Worm (Caenorhabditis elegans) whole organism, L4/young adult: ENCODE measurements around the gene F47G3.3.

Experiments used
- dao-5 ChIP-seq: sonication (generic microtip); optimal IDR thresholded peaks from 2 replicates; lab custom pipeline; 2016; ENCODE audit warnings: missing genotype, missing genetic modification characterization, moderate library complexity, missing compliant biosample characterization
- him-1 ChIP-seq: sonication (generic microtip); optimal IDR thresholded peaks from 2 replicates; lab custom pipeline; 2016; ENCODE audit warnings: missing genotype, missing genetic modification reagents, missing genetic modification characterization, missing compliant biosample characterization

DNA sequence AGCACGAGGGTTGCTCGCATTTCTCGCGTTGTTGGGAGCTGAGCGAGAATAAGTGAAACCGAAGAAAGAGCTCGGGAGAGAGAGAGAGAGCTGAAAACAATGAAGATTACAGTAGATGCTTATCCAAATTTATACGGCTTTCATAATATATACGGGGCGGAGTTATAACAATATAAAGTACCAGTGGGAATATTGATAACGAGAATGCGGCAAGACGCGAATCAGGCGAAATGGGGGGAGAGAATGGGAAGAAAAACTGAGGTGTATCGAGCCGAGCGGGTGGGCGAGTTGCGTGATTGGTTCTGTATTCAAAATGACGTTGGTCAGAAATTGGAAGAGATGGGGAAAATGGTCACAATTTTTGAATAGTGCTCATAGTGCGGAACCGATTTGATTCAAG is 31.1 kb upstream of the F47G3.3 start, which contains the start of gene nlp-2:
- TF ChIP-seq dao-5 (tag; lab: Kevin White, UChicago), result no peak
- no peak for TF ChIP-seq him-1 (tag; lab: Kevin White, UChicago)
